Worm (Caenorhabditis elegans) whole organism, young adult: ENCODE data around the gene clec-27.

Experiments
- F10E7.11 ChIP-seq: sonication (generic microtip); optimal IDR thresholded peaks from 2 replicates; lab custom pipeline; 2017; ENCODE audit warnings: mild to moderate bottlenecking, missing genetic modification characterization, moderate library complexity, missing compliant biosample characterization
- F37B4.10 ChIP-seq: fragments of 200-800 bp; sonication (Bioruptor generic); IDR thresholded peaks from 2 replicates; pipeline ENCODE4 v1.3.6; 2022; ENCODE audit warnings: missing genetic modification characterization, missing compliant biosample characterization
- F49E8.2 ChIP-seq: sonication (generic microtip); optimal IDR thresholded peaks from 3 replicates; lab custom pipeline; 2017; ENCODE audit warnings: missing genetic modification characterization, mild to moderate bottlenecking, missing compliant biosample characterization, antibody characterized with exemption, moderate library complexity; ENCODE audit not compliant: insufficient read depth
- dpl-1 ChIP-seq: fragments of 150-350 bp; optimal IDR thresholded peaks from 2 replicates; lab custom pipeline; 2014; ENCODE audit warnings: missing biosample characterization, missing genetic modification reagents, missing genetic modification characterization
- egl-18 ChIP-seq: fragments of 200-800 bp; sonication (Bioruptor generic); IDR thresholded peaks from 2 replicates; pipeline ENCODE4 v1.3.6; 2022; ENCODE audit warnings: missing genetic modification reagents, missing genetic modification characterization, missing compliant biosample characterization
- lsl-1 ChIP-seq: fragments of 200-800 bp; sonication (Bioruptor generic); optimal IDR thresholded peaks from 2 replicates; lab custom pipeline; 2018; ENCODE audit warnings: mild to moderate bottlenecking, missing genetic modification characterization, moderate library complexity, missing compliant biosample characterization
- pha-4 ChIP-seq: fragments of 150-350 bp; sonication (generic microtip); optimal IDR thresholded peaks from 2 replicates; lab custom pipeline; 2014; ENCODE audit warnings: missing biosample characterization, missing genetic modification reagents, missing genetic modification characterization
- rec-8 ChIP-seq, 2 experiments: sonication (generic microtip); optimal IDR thresholded peaks; 2 replicates each; lab custom pipeline; 2016; ENCODE audit warnings: mild to moderate bottlenecking in 2 of 2, missing genetic modification characterization in 2 of 2, missing genetic modification reagents in 2 of 2, missing genotype in 2 of 2, missing biosample characterization in 1 of 2, missing compliant biosample characterization in 1 of 2, moderate library complexity in 1 of 2
- snpc-4 ChIP-seq, 5 experiments: fragments of 150-350 bp in 1 of 5; sonication (generic microtip) in 4 of 5; optimal IDR thresholded peaks; 2 replicates each; lab custom pipeline; 2014 to 2018; ENCODE audit warnings: missing genetic modification characterization in 5 of 5, missing biosample characterization in 3 of 5, antibody characterized with exemption in 2 of 5, mild to moderate bottlenecking in 2 of 5, missing compliant biosample characterization in 2 of 5, missing genotype in 2 of 5, moderate library complexity in 2 of 5, missing genetic modification reagents in 1 of 5
- unc-62 ChIP-seq: fragments of 150-350 bp; optimal IDR thresholded peaks from 2 replicates; lab custom pipeline; 2014; ENCODE audit warnings: missing biosample characterization, missing genetic modification reagents, missing genetic modification characterization

DNA sequence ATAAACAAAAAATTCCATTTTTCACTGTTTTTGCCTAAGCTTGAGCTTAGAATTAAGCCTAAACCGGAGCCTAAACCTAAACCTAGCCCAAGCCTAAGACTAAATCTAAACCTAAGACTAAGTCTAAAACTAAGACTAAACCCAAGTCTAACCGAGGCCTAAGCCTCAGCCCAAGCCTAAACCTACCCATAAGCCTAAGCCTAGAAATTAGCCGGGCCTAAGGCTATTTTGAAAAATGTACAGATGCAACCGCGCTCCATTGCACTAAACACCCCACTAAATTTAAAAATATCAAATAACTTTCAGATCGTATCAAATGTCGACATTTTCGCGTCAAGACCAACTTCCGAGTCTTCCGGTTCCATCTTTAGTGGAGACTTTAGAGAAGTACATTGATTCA is 39.2 kb upstream of the clec-27 start, which contains the start of gene T20B3.1:
- TF ChIP-seq dpl-1 (GFP tag; lab: Kevin White, UChicago) (no peak), F10E7.11 (tag; lab: Kevin White, UChicago) (no peak), F37B4.10 (no peak), rec-8 (tag; optimal IDR thresholded peaks at IDR 0.05; lab: Kevin White, UChicago) (no peak), snpc-4 (GFP tag; optimal IDR thresholded peaks at IDR 0.05; lab: Kevin White, UChicago) (no peak), snpc-4 (tag; optimal IDR thresholded peaks at IDR 0.05; lab: Kevin White, UChicago) (no peak), F49E8.2 (tag; lab: Kevin White, UChicago) (no peak), egl-18 (GFP tag; lab: Robert Waterston, UW) (no peak), unc-62 (no peak), pha-4 (tag; lab: Kevin White, UChicago) (no peak), lsl-1 (no peak)
